Worm (Caenorhabditis elegans) whole organism, young adult: ENCODE data around the gene Y57G11C.28.

Experiments
- B0035.1 ChIP-seq: sonication (generic microtip); optimal IDR thresholded peaks from 2 replicates; lab custom pipeline; 2016; ENCODE audit warnings: missing genetic modification characterization, mild to moderate bottlenecking, missing compliant biosample characterization, missing genotype, missing genetic modification reagents
- F10E7.11 ChIP-seq: sonication (generic microtip); optimal IDR thresholded peaks from 2 replicates; lab custom pipeline; 2017; ENCODE audit warnings: mild to moderate bottlenecking, missing genetic modification characterization, moderate library complexity, missing compliant biosample characterization
- F39B2.1 ChIP-seq: fragments of 200-800 bp; sonication (Bioruptor generic); IDR thresholded peaks from 2 replicates; pipeline ENCODE4 v1.3.6; 2022; ENCODE audit warnings: missing genetic modification reagents, missing genetic modification characterization, missing compliant biosample characterization
- ama-1 ChIP-seq, 3 experiments: fragments of 150-350 bp in 1 of 3; sonication (generic microtip) in 2 of 3; optimal IDR thresholded peaks; 2 replicates each; lab custom pipeline; 2014 to 2018; ENCODE audit warnings: missing biosample characterization in 2 of 3, missing genetic modification characterization in 2 of 3, missing genetic modification reagents in 2 of 3
- ceh-100 ChIP-seq: fragments of 200-800 bp; sonication (Bioruptor generic); IDR thresholded peaks from 2 replicates; pipeline ENCODE4 v1.3.6; 2022; ENCODE audit warnings: missing genetic modification reagents, missing genetic modification characterization, missing compliant biosample characterization
- dpl-1 ChIP-seq: fragments of 150-350 bp; optimal IDR thresholded peaks from 2 replicates; lab custom pipeline; 2014; ENCODE audit warnings: missing biosample characterization, missing genetic modification reagents, missing genetic modification characterization
- let-526 ChIP-seq: fragments of 200-800 bp; sonication (Bioruptor generic); IDR thresholded peaks from 2 replicates; pipeline ENCODE4 v1.3.6; 2022; ENCODE audit warnings: missing genetic modification reagents, missing genetic modification characterization, missing compliant biosample characterization
- sea-2 ChIP-seq: fragments of 200-800 bp; sonication (Bioruptor generic); IDR thresholded peaks from 2 replicates; pipeline ENCODE4 v1.3.6; 2022; ENCODE audit warnings: missing genetic modification characterization, missing compliant biosample characterization
- snpc-4 ChIP-seq, 5 experiments: fragments of 150-350 bp in 1 of 5; sonication (generic microtip) in 4 of 5; optimal IDR thresholded peaks; 2 replicates each; lab custom pipeline; 2014 to 2018; ENCODE audit warnings: missing genetic modification characterization in 5 of 5, missing biosample characterization in 3 of 5, antibody characterized with exemption in 2 of 5, mild to moderate bottlenecking in 2 of 5, missing compliant biosample characterization in 2 of 5, missing genotype in 2 of 5, moderate library complexity in 2 of 5, missing genetic modification reagents in 1 of 5
- unc-62 ChIP-seq: fragments of 150-350 bp; optimal IDR thresholded peaks from 2 replicates; lab custom pipeline; 2014; ENCODE audit warnings: missing biosample characterization, missing genetic modification reagents, missing genetic modification characterization

DNA sequence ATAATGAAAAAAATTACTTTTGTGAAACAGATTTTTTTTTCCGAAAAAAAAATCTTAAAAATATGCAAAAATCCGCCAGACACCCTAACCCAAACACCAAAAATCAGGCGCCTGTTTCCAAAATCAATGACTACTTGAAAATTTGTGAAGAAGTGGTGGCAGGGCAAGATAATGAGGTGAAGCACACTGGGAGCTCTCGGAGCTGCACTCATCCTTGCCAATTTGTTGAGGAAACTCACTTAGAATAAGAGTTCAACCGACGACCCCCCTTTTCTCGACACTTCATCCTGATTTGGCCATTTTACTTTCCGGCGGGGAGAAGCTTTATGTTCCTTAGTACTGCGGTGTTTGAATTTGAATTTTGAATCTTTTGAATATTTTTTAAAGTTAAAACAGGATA is 48.7 kb downstream of the Y57G11C.28 start:
- TF ChIP-seq dpl-1, result no peak
- no peak for TF ChIP-seq unc-62 (GFP tag; lab: Kevin White, UChicago)
- no peak for TF ChIP-seq F10E7.11 (tag; lab: Kevin White, UChicago)
- no peak for TF ChIP-seq snpc-4 (GFP tag; optimal IDR thresholded peaks at IDR 0.05; lab: Kevin White, UChicago)
- no peak for TF ChIP-seq snpc-4 (tag; optimal IDR thresholded peaks at IDR 0.05; lab: Kevin White, UChicago)
- TF ChIP-seq F39B2.1, result no peak
- no peak for TF ChIP-seq ceh-100 (GFP tag; lab: Robert Waterston, UW)
- TF ChIP-seq let-526, result no peak
- TF ChIP-seq sea-2, result no peak
- no peak for TF ChIP-seq B0035.1 (tag; lab: Kevin White, UChicago)
- no peak for TF ChIP-seq ama-1 (optimal IDR thresholded peaks at IDR 0.05; lab: Kevin White, UChicago)
- TF ChIP-seq ama-1 (GFP tag; optimal IDR thresholded peaks at IDR 0.05; lab: Kevin White, UChicago), result no peak
